Fruit fly (Drosophila melanogaster): ENCODE data around the gene CG34178.

The CG34178 gene

DNA sequence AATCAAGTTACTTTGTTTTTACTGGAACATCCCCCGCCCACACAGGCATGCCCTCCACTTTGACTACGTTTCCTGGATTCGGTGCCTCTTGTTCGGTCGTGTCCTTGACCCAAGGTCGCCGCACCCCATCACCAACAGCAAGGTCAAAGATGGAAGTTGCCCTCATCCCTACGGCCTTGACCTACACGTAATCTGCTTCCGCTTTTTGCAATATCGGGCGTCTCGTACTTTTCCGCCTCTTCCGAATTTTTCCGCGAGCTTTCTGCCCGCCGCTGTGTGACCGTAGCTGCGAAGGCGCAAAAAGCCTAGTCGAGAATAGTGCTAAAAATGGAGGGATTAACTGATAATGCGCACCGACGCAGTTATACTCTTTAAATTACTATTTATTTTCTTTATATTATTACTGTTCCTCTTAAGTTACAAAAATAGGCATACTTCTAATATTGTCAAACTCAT is 22.9 kb downstream of the CG34178 start, which contains the start of gene Gs1l:
Gs1l (minus strand) TSS at position 269 of the 456 bp plus-strand sequence.
- TF ChIP-seq Sin3A (optimal IDR thresholded peaks at IDR 0.05) (no peak), Myc (optimal IDR thresholded peaks at IDR 0.05) (no peak), h (optimal IDR thresholded peaks at IDR 0.05) (no peak), ttk (optimal IDR thresholded peaks at IDR 0.05) (no peak), psq (optimal IDR thresholded peaks at IDR 0.05) (no peak), insv (optimal IDR thresholded peaks at IDR 0.05) (no peak)

DNA sequence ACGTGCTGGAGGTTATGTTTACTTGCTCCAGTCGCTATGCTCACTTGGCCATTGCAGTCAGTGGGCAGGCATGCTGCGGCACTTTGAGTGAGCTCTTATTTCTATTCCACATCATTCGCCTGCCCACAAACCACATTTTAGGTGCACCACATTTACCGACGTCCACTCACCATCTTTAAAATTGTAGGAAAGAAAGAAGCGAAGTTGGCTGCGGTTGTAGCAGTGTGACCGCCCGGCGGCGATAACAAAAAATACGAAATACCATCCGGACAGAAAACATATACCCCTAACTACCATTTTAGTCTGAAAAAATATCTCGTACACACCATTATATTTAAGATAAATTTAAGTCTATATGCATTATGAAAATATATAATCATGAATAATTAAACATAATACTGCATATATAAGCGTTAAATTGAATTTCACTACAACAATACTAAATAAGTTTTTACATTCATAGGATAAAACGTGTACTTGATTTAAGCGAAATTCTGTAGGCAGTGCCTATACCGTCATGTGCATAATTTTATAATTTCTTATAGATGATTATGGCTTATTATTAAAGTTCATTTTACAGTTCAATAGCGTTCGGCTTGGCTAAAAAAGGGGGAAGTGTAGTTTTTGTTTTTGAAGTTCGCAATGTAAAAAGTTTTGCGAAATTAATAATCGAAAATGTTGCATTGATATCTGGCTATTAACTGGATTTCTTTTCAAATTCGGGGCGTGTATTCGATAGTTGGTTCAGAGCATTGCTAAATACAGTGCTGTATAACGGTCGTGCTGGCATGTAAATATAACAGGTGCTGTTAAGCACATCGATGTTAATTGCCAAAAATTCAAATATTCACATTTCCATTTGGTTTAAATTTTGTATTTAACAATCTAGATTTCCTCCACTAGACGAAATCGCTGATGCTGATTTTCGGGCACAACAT is 24.7 kb downstream of the CG34178 start, which contains the start of gene RpL27A:
RpL27A (minus strand) TSS at position 246 of the 938 bp plus-strand sequence.
- no peak for TF ChIP-seq ttk (optimal IDR thresholded peaks at IDR 0.05)
- TF ChIP-seq psq (optimal IDR thresholded peaks at IDR 0.05), result no peak
- TF ChIP-seq h (optimal IDR thresholded peaks at IDR 0.05), result no peak
- no peak for TF ChIP-seq Myc (optimal IDR thresholded peaks at IDR 0.05)

DNA sequence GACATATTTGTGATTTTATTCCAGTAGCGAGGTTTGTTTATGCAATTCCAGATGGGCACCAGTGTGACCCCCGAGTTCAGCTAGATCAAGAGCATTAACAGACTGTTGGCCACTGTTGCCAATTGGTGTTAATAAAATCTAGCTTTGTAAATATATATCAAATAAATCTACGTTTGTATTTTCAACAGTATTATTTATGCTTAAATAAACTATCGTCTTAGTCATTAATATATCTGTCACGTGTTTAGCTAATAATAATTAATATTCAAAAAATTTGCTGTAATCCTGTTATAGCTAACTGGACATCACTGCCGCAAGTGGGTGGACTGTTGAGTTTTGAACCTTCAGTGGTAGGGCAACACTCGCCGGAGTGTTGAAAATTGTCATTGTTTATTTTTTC is 25.8 kb downstream of the CG34178 start, which contains the start of the genes mRpL27 and CG15435:
mRpL27 (minus strand) TSS at position 96 of the 400 bp plus-strand sequence.
CG15435 (plus strand) TSS at position 187 of the 400 bp plus-strand sequence.
- TF ChIP-seq insv (optimal IDR thresholded peaks at IDR 0.05), result no peak
- no peak for TF ChIP-seq h (optimal IDR thresholded peaks at IDR 0.05)
- no peak for TF ChIP-seq psq (optimal IDR thresholded peaks at IDR 0.05)
- no peak for TF ChIP-seq Myc (optimal IDR thresholded peaks at IDR 0.05)
- no peak for TF ChIP-seq ttk (optimal IDR thresholded peaks at IDR 0.05)

DNA sequence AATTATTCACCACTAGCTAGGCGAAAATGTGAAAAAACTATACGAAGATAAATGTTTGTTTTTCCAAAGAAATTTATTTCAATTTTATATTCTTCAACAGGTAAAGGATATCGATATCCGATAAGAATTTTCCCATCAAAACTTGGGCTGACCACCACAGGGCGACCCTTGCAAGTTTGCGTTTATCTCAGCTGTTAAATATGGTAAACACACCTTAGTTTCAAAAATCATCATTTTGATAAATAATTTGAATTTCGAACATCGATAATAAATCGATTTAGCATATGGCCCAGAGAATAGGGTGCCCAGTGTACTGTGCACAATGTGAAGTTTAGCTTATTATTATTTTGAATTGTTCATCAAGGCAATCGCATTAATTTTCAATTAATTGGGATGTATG is 29.6 kb downstream of the CG34178 start, which contains the start of the genes CG15443 and Paris:
CG15443 (minus strand) TSS at position 125 of the 400 bp plus-strand sequence.
Paris (plus strand) TSS at position 289 of the 400 bp plus-strand sequence.
- TF ChIP-seq psq (optimal IDR thresholded peaks at IDR 0.05) (no peak), ttk (optimal IDR thresholded peaks at IDR 0.05) (no peak), Myc (optimal IDR thresholded peaks at IDR 0.05) (no peak), h (optimal IDR thresholded peaks at IDR 0.05) (no peak), insv (optimal IDR thresholded peaks at IDR 0.05) (no peak), Sin3A (optimal IDR thresholded peaks at IDR 0.05) (no peak)

DNA sequence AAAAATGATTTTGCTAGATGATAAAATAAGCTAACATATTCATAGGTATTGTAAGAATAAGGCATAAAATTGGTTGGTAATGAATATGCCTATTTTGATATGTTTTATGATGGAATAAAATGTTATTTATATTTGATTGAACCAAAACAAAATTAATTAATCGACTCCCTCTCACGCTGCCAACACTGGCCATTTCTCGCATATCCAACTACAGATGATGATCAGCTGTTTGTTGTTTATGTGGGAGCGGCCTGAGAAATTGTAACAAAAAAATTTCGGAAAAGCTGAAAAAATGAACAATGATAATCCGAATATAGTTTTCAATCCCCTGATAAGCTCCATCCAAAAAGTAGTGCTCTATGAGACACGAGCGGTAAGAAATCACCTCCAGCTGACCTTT is 31.2 kb downstream of the CG34178 start, which contains the start of gene FIG4:
FIG4 (plus strand) TSS at position 229 of the 400 bp plus-strand sequence.
- TF ChIP-seq h (optimal IDR thresholded peaks at IDR 0.05) (no peak), Myc (optimal IDR thresholded peaks at IDR 0.05) (no peak)

DNA sequence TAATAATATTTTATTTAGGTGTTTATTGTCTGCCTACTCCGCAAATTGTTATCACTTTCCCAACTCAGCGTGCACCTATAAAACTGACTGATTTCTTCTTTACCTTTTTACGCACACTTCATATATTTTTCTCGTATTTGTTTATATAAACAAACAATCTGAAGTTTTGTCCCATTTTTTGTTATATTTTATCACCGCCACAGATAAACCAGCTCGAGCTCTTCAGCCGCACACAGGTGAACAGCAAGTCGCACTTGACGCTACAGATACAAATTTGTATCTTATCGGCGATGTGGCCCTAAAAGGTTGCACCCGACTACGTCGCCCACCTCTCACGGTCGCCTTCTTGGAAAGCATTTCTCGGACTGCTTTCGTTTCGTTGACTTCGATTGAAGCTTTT is 41.7 kb downstream of the CG34178 start:
- TF ChIP-seq Sin3A (optimal IDR thresholded peaks at IDR 0.05) (no peak), ttk (optimal IDR thresholded peaks at IDR 0.05) (no peak), Myc (optimal IDR thresholded peaks at IDR 0.05) (no peak), psq (optimal IDR thresholded peaks at IDR 0.05) (no peak), h (optimal IDR thresholded peaks at IDR 0.05) (no peak), insv (optimal IDR thresholded peaks at IDR 0.05) (no peak)

DNA sequence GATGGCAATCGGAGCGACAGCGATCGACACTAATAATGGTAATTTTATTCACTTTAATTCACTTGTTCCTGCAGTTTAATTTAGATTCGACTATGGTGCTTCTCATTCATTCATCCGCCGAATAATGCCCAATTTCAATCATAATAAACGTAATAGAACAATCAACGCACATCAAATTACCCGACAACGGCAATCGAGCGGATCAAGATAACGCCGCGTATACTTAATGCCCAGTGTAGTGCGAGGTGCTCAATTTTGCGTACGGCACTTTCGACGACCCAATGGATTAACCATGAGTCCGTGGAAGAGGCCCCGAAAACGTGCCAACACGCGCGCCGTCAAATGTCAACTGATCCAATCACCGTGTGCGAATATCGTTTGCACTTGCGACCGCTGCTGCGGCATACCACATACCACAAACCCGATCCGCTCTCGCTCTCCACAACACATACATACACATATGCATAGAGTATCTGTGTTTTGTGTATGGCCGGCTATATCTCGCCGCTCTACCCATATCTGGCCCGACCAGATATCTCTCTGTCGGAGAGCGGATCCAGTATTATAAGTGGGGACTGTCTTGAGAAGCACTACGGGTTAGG is 43.1 kb downstream of the CG34178 start, which contains the start of gene ine:
ine (minus strand) TSS at position 351 of the 602 bp plus-strand sequence.
- TF ChIP-seq ttk (optimal IDR thresholded peaks at IDR 0.05) (no peak), insv (optimal IDR thresholded peaks at IDR 0.05) (no peak), psq (optimal IDR thresholded peaks at IDR 0.05) (no peak), h (optimal IDR thresholded peaks at IDR 0.05) (no peak), Sin3A (optimal IDR thresholded peaks at IDR 0.05) (no peak), Myc (optimal IDR thresholded peaks at IDR 0.05) (no peak)

DNA sequence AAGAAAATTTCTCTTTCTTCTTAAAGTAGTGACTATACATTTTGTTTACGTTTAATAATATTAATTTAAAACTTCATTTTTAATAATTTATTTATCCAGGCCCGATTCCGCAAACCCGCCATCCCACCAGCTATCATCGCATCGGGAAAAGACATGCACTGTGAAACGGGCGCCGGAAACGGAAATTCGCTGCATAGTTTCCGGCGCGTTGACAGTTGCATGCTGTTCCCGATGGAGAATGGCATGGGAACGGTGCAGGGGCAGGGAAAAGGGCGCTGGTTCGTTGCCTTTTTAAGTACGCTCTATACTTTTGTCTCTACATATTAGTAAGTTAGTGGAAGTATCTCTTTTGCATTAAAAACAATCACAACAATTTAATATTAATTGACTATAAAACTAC is 44.3 kb downstream of the CG34178 start:
- no peak for TF ChIP-seq psq (optimal IDR thresholded peaks at IDR 0.05)
- TF ChIP-seq Myc (optimal IDR thresholded peaks at IDR 0.05), result no peak
- TF ChIP-seq Sin3A (optimal IDR thresholded peaks at IDR 0.05), result no peak
- no peak for TF ChIP-seq insv (optimal IDR thresholded peaks at IDR 0.05)
- TF ChIP-seq ttk (optimal IDR thresholded peaks at IDR 0.05), result no peak
